Worm (Caenorhabditis elegans): ENCODE measurements around the gene B0554.4.

Gene B0554.4

DNA sequence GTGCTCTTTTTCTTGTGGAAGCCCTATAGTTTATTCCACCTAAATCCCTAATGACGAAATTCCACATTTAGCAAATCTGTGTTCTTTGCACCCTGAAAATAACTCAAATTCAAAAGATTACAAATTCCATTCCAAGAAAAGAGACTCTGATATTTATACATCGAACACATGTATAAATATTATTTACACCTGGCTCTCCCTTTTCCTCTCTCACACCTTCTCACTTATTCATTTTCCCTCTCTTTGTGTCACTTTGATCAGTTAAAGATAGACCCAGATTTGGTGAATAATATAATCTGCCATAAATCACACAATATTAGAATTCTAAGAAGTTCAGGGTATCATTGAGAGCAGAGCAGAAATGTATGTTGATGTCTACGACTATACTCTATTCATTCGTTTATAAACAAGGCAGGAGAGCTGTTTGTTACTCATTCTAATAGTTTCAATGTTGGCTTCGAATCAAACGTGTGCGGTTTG, 36.7 kb upstream of the B0554.4 start, which contains the start of gene nhr-254:
Gene nhr-254 (plus strand): TSS at position 430 of the 480 bp plus-strand sequence.
- TF ChIP-seq nhr-12 (tag; optimal IDR thresholded peaks at IDR 0.05) (no peak), blmp-1 (tag; optimal IDR thresholded peaks at IDR 0.05) (no peak), elt-1 (tag; optimal IDR thresholded peaks at IDR 0.05; ENCODE audit: borderline replicate concordance, insufficient read depth) (no peak), ham-2 (GFP tag; optimal IDR thresholded peaks at IDR 0.05) (no peak), flh-1 (GFP tag; optimal IDR thresholded peaks at IDR 0.05) (no peak), zip-8 (tag; optimal IDR thresholded peaks at IDR 0.05) (no peak), ceh-43 (GFP tag; optimal IDR thresholded peaks at IDR 0.05) (no peak), pha-4 (tag; optimal IDR thresholded peaks at IDR 0.05) (no peak), nhr-28 (tag; optimal IDR thresholded peaks at IDR 0.05) (no peak), hlh-1 (tag; optimal IDR thresholded peaks at IDR 0.05) (no peak), ceh-83 (GFP tag; optimal IDR thresholded peaks at IDR 0.05) (no peak), mab-5 (tag; optimal IDR thresholded peaks at IDR 0.05) (no peak), nhr-76 (tag; optimal IDR thresholded peaks at IDR 0.05) (no peak)

DNA sequence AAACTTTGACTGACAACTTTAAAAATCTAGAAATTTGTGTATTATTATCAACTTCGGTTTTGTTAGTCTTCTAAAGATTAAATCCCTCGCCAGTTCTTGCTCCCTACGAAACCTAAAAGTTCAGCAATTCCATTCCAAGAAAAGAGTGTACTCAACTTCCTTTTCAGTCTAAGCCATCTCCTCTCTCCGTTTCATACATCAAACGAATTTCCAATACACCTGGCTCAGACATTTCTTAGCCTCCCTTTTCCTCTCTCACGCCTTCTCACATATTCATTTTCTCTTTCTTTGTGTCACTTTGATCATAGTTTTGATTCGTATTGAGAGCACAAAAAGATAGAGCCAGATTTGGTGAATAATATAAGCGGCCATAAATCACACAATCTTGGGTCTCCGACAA, 32.6 kb upstream of the B0554.4 start, which contains the start of gene nhr-253:
Gene nhr-253 (plus strand): TSS at position 285 of the 400 bp plus-strand sequence.
- no peak for TF ChIP-seq bed-3 (GFP tag; optimal IDR thresholded peaks at IDR 0.05)
- no peak for TF ChIP-seq ceh-83 (GFP tag; optimal IDR thresholded peaks at IDR 0.05)
- no peak for TF ChIP-seq zip-8 (tag; optimal IDR thresholded peaks at IDR 0.05)
- TF ChIP-seq lin-13 (tag; optimal IDR thresholded peaks at IDR 0.05): no peak
- TF ChIP-seq tbx-8 (GFP tag; optimal IDR thresholded peaks at IDR 0.05): no peak
- TF ChIP-seq flh-1 (GFP tag; optimal IDR thresholded peaks at IDR 0.05): no peak

DNA sequence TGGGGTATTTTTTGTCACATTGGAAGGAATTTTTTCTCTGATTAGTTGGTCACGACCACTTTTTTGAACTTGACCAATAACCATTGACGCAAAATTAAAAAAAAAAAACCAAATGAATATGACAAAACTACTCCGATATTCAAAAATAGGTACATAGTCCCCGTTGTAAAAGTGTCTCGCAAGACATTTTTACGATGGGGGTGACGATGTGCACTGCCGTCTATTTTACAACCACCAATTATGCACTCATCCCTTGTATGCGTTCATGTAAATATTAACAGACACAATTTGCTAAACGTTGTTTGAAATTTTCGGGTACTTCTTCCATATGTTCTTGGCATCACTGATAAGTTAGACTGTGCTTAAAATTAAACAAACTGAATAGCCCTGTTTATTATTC, 29.2 kb upstream of the B0554.4 start, which contains the start of gene scl-27:
Gene scl-27 (plus strand): TSS at position 301 of the 400 bp plus-strand sequence.
- no peak for TF ChIP-seq flh-1 (GFP tag; optimal IDR thresholded peaks at IDR 0.05)
- TF ChIP-seq lsy-2 (tag; optimal IDR thresholded peaks at IDR 0.05): no peak
- TF ChIP-seq nhr-237 (tag; optimal IDR thresholded peaks at IDR 0.05): no peak
- TF ChIP-seq ceh-39 (tag; optimal IDR thresholded peaks at IDR 0.05): no peak
- TF ChIP-seq ceh-43 (GFP tag; optimal IDR thresholded peaks at IDR 0.05): no peak
- no peak for TF ChIP-seq hlh-1 (tag; optimal IDR thresholded peaks at IDR 0.05)
- no peak for TF ChIP-seq snpc-4 (tag; optimal IDR thresholded peaks at IDR 0.05)
- TF ChIP-seq elt-1 (tag; optimal IDR thresholded peaks at IDR 0.05; ENCODE audit: borderline replicate concordance, insufficient read depth): no peak
- TF ChIP-seq bed-3 (GFP tag; optimal IDR thresholded peaks at IDR 0.05): no peak
- no peak for TF ChIP-seq pha-4 (tag; optimal IDR thresholded peaks at IDR 0.05)
- TF ChIP-seq lin-32 (GFP tag; optimal IDR thresholded peaks at IDR 0.05): no peak
- TF ChIP-seq lin-13 (tag; optimal IDR thresholded peaks at IDR 0.05): no peak

DNA sequence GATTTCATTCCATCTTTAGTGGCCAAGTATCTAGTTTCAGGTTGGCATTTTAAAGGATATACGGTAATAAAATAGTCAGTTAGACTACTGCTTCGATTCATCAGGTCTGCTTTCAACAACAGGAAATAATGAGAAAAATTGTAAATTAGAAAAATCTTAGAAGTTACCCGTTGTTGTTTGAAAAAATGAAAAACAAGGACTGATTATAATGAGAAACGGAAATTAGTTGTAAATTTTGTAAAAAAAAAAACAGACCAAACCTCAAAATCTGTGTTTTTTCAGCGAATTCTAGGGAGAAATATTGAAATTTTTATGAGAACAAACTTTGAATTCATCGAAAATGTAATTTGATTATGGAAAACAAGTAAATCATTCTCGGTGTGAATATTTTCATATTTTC, 25.9 kb upstream of the B0554.4 start, which contains the start of gene srh-62:
Gene srh-62 (minus strand): TSS at position 101 of the 400 bp plus-strand sequence.
- no peak for TF ChIP-seq M03D4.4 (tag; optimal IDR thresholded peaks at IDR 0.05)
- TF ChIP-seq sem-2 (GFP tag; optimal IDR thresholded peaks at IDR 0.05): no peak
- TF ChIP-seq tbx-8 (GFP tag; optimal IDR thresholded peaks at IDR 0.05): no peak
- TF ChIP-seq nhr-28 (tag; optimal IDR thresholded peaks at IDR 0.05): no peak
- no peak for TF ChIP-seq ces-1 (GFP tag; optimal IDR thresholded peaks at IDR 0.05)
- TF ChIP-seq ztf-11 (tag; optimal IDR thresholded peaks at IDR 0.05): no peak
- TF ChIP-seq nhr-12 (tag; optimal IDR thresholded peaks at IDR 0.05): no peak
- TF ChIP-seq unc-62 (GFP tag; optimal IDR thresholded peaks at IDR 0.05): no peak
- TF ChIP-seq lin-13 (tag; optimal IDR thresholded peaks at IDR 0.05): no peak
- no peak for TF ChIP-seq sptf-1 (tag; optimal IDR thresholded peaks at IDR 0.05)
- no peak for TF ChIP-seq drap-1 (GFP tag; optimal IDR thresholded peaks at IDR 0.05)
- TF ChIP-seq blmp-1 (tag; optimal IDR thresholded peaks at IDR 0.05): no peak

DNA sequence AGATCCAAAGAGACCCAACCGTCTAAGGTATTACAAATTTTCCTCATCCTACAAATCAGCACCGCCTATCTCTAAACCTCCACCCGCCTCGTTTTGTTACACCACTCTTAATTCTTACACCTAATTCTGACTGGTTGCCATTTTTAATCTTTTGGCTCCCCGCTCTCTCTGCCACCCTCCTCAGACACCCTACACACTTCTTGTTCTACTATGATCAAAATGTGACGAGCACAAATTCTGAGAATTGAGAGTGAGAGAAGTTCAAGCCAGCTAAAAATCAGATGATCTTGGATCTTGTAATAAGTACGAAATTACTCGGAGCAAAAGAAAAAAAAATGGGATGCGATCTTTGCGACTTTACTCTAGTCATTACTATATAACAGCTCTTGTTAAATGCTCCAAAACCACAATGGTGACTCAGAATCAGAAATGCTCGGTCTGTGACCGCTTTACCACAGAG, 24.7 kb upstream of the B0554.4 start, which contains the start of gene nhr-252:
Gene nhr-252 (plus strand): TSS at position 410 of the 460 bp plus-strand sequence.
- TF ChIP-seq elt-3 (tag; optimal IDR thresholded peaks at IDR 0.05) (no peak), drap-1 (GFP tag; optimal IDR thresholded peaks at IDR 0.05) (no peak), tbx-8 (GFP tag; optimal IDR thresholded peaks at IDR 0.05) (no peak), cnd-1 (tag; optimal IDR thresholded peaks at IDR 0.05) (no peak), sem-2 (GFP tag; optimal IDR thresholded peaks at IDR 0.05) (no peak), mls-2 (tag; optimal IDR thresholded peaks at IDR 0.05) (no peak), blmp-1 (tag; optimal IDR thresholded peaks at IDR 0.05) (no peak), lin-13 (tag; optimal IDR thresholded peaks at IDR 0.05) (no peak), sptf-1 (tag; optimal IDR thresholded peaks at IDR 0.05) (no peak)

Measured in whole organism, mixed stage, embryonic.